Fruit fly (Drosophila melanogaster) whole organism, pupa: ENCODE results near the gene Cpr72Ea.
A peak's percentile ranks its signal among the peaks of the same experiment; 100 is the strongest.

Experiments
- CG10348 ChIP-seq: fragments of 200-800 bp; sonication (Bioruptor generic); IDR thresholded peaks from 2 replicates; pipeline ENCODE4 v1.3.6; 2022; ENCODE audit warnings: missing biosample characterization, missing genetic modification characterization
- CG12605 ChIP-seq: fragments of 200-800 bp; sonication (Bioruptor generic); IDR thresholded peaks from 2 replicates; pipeline ENCODE4 v1.3.6; 2022; ENCODE audit warnings: missing biosample characterization, missing genetic modification characterization
- CG13204 ChIP-seq: fragments of 200-800 bp; sonication (Bioruptor generic); optimal IDR thresholded peaks from 2 replicates; lab custom pipeline; 2018; ENCODE audit warnings: missing biosample characterization, mild to moderate bottlenecking, missing genetic modification characterization, moderate library complexity
- CG14655 ChIP-seq: fragments of 200-800 bp; sonication (Bioruptor generic); optimal IDR thresholded peaks from 3 replicates; lab custom pipeline; 2017; ENCODE audit warnings: mild to moderate bottlenecking, missing biosample characterization, missing genetic modification reagents, missing genetic modification characterization
- CG15710 ChIP-seq: fragments of 200-800 bp; sonication (Bioruptor generic); optimal IDR thresholded peaks from 2 replicates; lab custom pipeline; 2018; ENCODE audit warnings: missing biosample characterization, mild to moderate bottlenecking, missing genetic modification characterization, moderate library complexity
- CG17806 ChIP-seq: fragments of 200-800 bp; sonication (Bioruptor generic); optimal IDR thresholded peaks from 2 replicates; lab custom pipeline; 2018; ENCODE audit warnings: missing biosample characterization, mild to moderate bottlenecking, missing genetic modification characterization, moderate library complexity
- CG32121 ChIP-seq: fragments of 200-800 bp; sonication (Bioruptor generic); IDR thresholded peaks from 2 replicates; pipeline ENCODE4 v1.3.6; 2022; ENCODE audit warnings: missing biosample characterization, missing genetic modification characterization
- CG34367 ChIP-seq: fragments of 200-800 bp; sonication (Bioruptor generic); optimal IDR thresholded peaks from 2 replicates; lab custom pipeline; 2018; ENCODE audit warnings: missing biosample characterization, mild to moderate bottlenecking, missing genetic modification characterization
- CG4496 ChIP-seq: fragments of 200-800 bp; sonication (Bioruptor generic); IDR thresholded peaks from 3 replicates; pipeline ENCODE4 v1.3.6; 2022; ENCODE audit warnings: missing biosample characterization, missing genetic modification characterization
- CG8159 ChIP-seq: fragments of 200-800 bp; sonication (Bioruptor generic); optimal IDR thresholded peaks from 3 replicates; lab custom pipeline; 2018; ENCODE audit warnings: missing biosample characterization, mild to moderate bottlenecking, missing genetic modification characterization, moderate library complexity
- CG8301 ChIP-seq: fragments of 200-800 bp; sonication (Bioruptor generic); optimal IDR thresholded peaks from 2 replicates; lab custom pipeline; 2018; ENCODE audit warnings: missing biosample characterization, mild to moderate bottlenecking, missing genetic modification characterization
- CG9948 ChIP-seq: fragments of 200-800 bp; sonication (Bioruptor generic); optimal IDR thresholded peaks from 2 replicates; lab custom pipeline; 2018; ENCODE audit warnings: missing biosample characterization, mild to moderate bottlenecking, missing genetic modification characterization, moderate library complexity
- D1 ChIP-seq: fragments of 200-800 bp; sonication (Bioruptor generic); optimal IDR thresholded peaks from 2 replicates; lab custom pipeline; 2018; ENCODE audit warnings: missing biosample characterization, mild to moderate bottlenecking, missing genetic modification characterization, moderate library complexity
- EcR ChIP-seq: fragments of 200-800 bp; sonication (Bioruptor generic); optimal IDR thresholded peaks from 3 replicates; lab custom pipeline; 2019; ENCODE audit warnings: missing biosample characterization, missing genetic modification characterization, mild to moderate bottlenecking, moderate library complexity, missing genetic modification reagents
- Ets98B ChIP-seq: fragments of 200-800 bp; sonication (Bioruptor generic); IDR thresholded peaks from 2 replicates; pipeline ENCODE4 v1.3.6; 2022; ENCODE audit warnings: missing biosample characterization, missing genetic modification characterization
- Pif1A ChIP-seq: fragments of 200-800 bp; sonication (Bioruptor generic); optimal IDR thresholded peaks from 3 replicates; lab custom pipeline; 2016; ENCODE audit warnings: missing biosample characterization, missing genetic modification characterization
- Pif1B ChIP-seq: fragments of 200-800 bp; sonication (Bioruptor generic); optimal IDR thresholded peaks from 3 replicates; lab custom pipeline; 2016; ENCODE audit warnings: missing biosample characterization, missing genetic modification characterization
- Snoo ChIP-seq: fragments of 200-800 bp; sonication (Bioruptor generic); optimal IDR thresholded peaks from 3 replicates; lab custom pipeline; 2017; ENCODE audit warnings: missing biosample characterization, mild to moderate bottlenecking, missing genetic modification characterization, inconsistent platforms
- fd96Ca ChIP-seq: fragments of 200-800 bp; sonication (Bioruptor generic); IDR thresholded peaks from 3 replicates; pipeline ENCODE4 v1.3.6; 2022; ENCODE audit warnings: missing biosample characterization, missing genetic modification characterization
- gl ChIP-seq: fragments of 200-800 bp; sonication (Bioruptor generic); optimal IDR thresholded peaks from 2 replicates; lab custom pipeline; 2018; ENCODE audit warnings: missing biosample characterization, mild to moderate bottlenecking, missing genetic modification characterization
- rn ChIP-seq: fragments of 200-800 bp; sonication (Bioruptor generic); IDR thresholded peaks from 2 replicates; pipeline ENCODE4 v1.3.6; 2022; ENCODE audit warnings: missing biosample characterization, missing genetic modification characterization

Gene Cpr72Ea

dm6 chr3L:16357860-16358259, 4.5 kb upstream of the Cpr72Ea start:
- no peak for TF ChIP-seq Pif1B (GFP tag; lab: Kevin White, UChicago)
- TF ChIP-seq CG32121: no peak
- TF ChIP-seq Ets98B (GFP tag; lab: Robert Waterston, UW): no peak
- peak; percentile 27 for TF ChIP-seq CG9948 (tag; lab: Kevin White, UChicago)
- no peak for TF ChIP-seq gl (tag; lab: Kevin White, UChicago)
- no peak for TF ChIP-seq rn (GFP tag; lab: Robert Waterston, UW)
- TF ChIP-seq CG15710 (tag; lab: Kevin White, UChicago): peak; percentile 16
- TF ChIP-seq fd96Ca (GFP tag; lab: Robert Waterston, UW): no peak
- TF ChIP-seq CG12605 (GFP tag; lab: Robert Waterston, UW): no peak
- TF ChIP-seq CG8159 (tag; lab: Kevin White, UChicago): peak; percentile 62
- TF ChIP-seq CG17806 (tag; lab: Kevin White, UChicago): no peak
- no peak for TF ChIP-seq CG14655 (GFP tag; lab: Kevin White, UChicago)
- no peak for TF ChIP-seq CG34367 (tag; lab: Kevin White, UChicago)
- no peak for TF ChIP-seq CG8301 (tag; lab: Kevin White, UChicago)
- TF ChIP-seq CG10348 (GFP tag; lab: Robert Waterston, UW): no peak
- no peak for TF ChIP-seq CG4496 (GFP tag; lab: Robert Waterston, UW)
- TF ChIP-seq EcR (GFP tag; lab: Kevin White, UChicago): no peak
- no peak for TF ChIP-seq Pif1A (GFP tag; lab: Kevin White, UChicago)
- peak; percentile 52 for TF ChIP-seq D1 (tag; lab: Kevin White, UChicago)
- no peak for TF ChIP-seq Snoo (tag; lab: Kevin White, UChicago)
- no peak for TF ChIP-seq CG13204 (GFP tag; lab: Kevin White, UChicago)

- TF ChIP-seq CG14655 (GFP tag; lab: Kevin White, UChicago): no peak
- no peak for TF ChIP-seq fd96Ca (GFP tag; lab: Robert Waterston, UW)
- TF ChIP-seq CG4496 (GFP tag; lab: Robert Waterston, UW): no peak
- TF ChIP-seq Ets98B (GFP tag; lab: Robert Waterston, UW): no peak
- no peak for TF ChIP-seq CG15710 (tag; lab: Kevin White, UChicago)
- TF ChIP-seq gl (tag; lab: Kevin White, UChicago): no peak
- no peak for TF ChIP-seq Snoo (tag; lab: Kevin White, UChicago)
- TF ChIP-seq CG12605 (GFP tag; lab: Robert Waterston, UW): no peak
- TF ChIP-seq CG17806 (tag; lab: Kevin White, UChicago): no peak
- no peak for TF ChIP-seq CG34367 (tag; lab: Kevin White, UChicago)
Measured at dm6 chr3L:16359219-16359748, 3.1 kb upstream of the Cpr72Ea start, which contains the start of gene ringer. Gene ringer, minus strand, starts transcription at chr3L:16359428.

- no peak for TF ChIP-seq fd96Ca (GFP tag; lab: Robert Waterston, UW)
- no peak for TF ChIP-seq Ets98B (GFP tag; lab: Robert Waterston, UW)
- TF ChIP-seq CG9948 (tag; lab: Kevin White, UChicago): no peak
- TF ChIP-seq CG8301 (tag; lab: Kevin White, UChicago): no peak
- no peak for TF ChIP-seq CG34367 (tag; lab: Kevin White, UChicago)
- TF ChIP-seq CG32121: no peak
- TF ChIP-seq CG13204 (GFP tag; lab: Kevin White, UChicago): no peak
- no peak for TF ChIP-seq CG10348 (GFP tag; lab: Robert Waterston, UW)
- TF ChIP-seq gl (tag; lab: Kevin White, UChicago): no peak
- no peak for TF ChIP-seq Pif1B (GFP tag; lab: Kevin White, UChicago)
- TF ChIP-seq CG12605 (GFP tag; lab: Robert Waterston, UW): no peak
- TF ChIP-seq CG15710 (tag; lab: Kevin White, UChicago): no peak
- no peak for TF ChIP-seq CG14655 (GFP tag; lab: Kevin White, UChicago)
- TF ChIP-seq Snoo (tag; lab: Kevin White, UChicago): no peak
- no peak for TF ChIP-seq D1 (tag; lab: Kevin White, UChicago)
- TF ChIP-seq Pif1A (GFP tag; lab: Kevin White, UChicago): no peak
- no peak for TF ChIP-seq CG8159 (tag; lab: Kevin White, UChicago)
- TF ChIP-seq EcR (GFP tag; lab: Kevin White, UChicago): no peak
- no peak for TF ChIP-seq rn (GFP tag; lab: Robert Waterston, UW)
Measured at dm6 chr3L:16359795-16360194, 2.6 kb upstream of the Cpr72Ea start.

dm6 chr3L:16361200-16361815, 1.1 kb upstream of the Cpr72Ea start:
- TF ChIP-seq EcR (GFP tag; lab: Kevin White, UChicago) (peak; percentile 91), rn (GFP tag; lab: Robert Waterston, UW) (no peak), CG8301 (tag; lab: Kevin White, UChicago) (peak; percentile 67), Ets98B (GFP tag; lab: Robert Waterston, UW) (no peak), Snoo (tag; lab: Kevin White, UChicago) (peak; percentile 73), CG34367 (tag; lab: Kevin White, UChicago) (peak; percentile 95), gl (tag; lab: Kevin White, UChicago) (peak; percentile 86), Pif1B (GFP tag; lab: Kevin White, UChicago) (peak; percentile 84), CG10348 (GFP tag; lab: Robert Waterston, UW) (no peak), CG12605 (GFP tag; lab: Robert Waterston, UW) (no peak), fd96Ca (GFP tag; lab: Robert Waterston, UW) (0 out of 3 replicates have a peak, but pooled peaks have one; percentile 22), D1 (tag; lab: Kevin White, UChicago) (peak; percentile 93), CG13204 (GFP tag; lab: Kevin White, UChicago) (peak; percentile 90), CG8159 (tag; lab: Kevin White, UChicago) (peak; percentile 98), CG14655 (GFP tag; lab: Kevin White, UChicago) (peak; percentile 83), CG4496 (GFP tag; lab: Robert Waterston, UW) (no peak), CG9948 (tag; lab: Kevin White, UChicago) (peak; percentile 98), CG15710 (tag; lab: Kevin White, UChicago) (peak; percentile 97), CG32121 (no peak), Pif1A (GFP tag; lab: Kevin White, UChicago) (peak; percentile 83), CG17806 (tag; lab: Kevin White, UChicago) (peak; percentile 94)
- TF ChIP-seq, all 21 proteins: peak for 15
